Worm (Caenorhabditis elegans) whole organism, mixed stage, embryonic: ENCODE results near the gene srv-32.

ENCODE experiments used
- M03D4.4 ChIP-seq: sonication (generic microtip); optimal IDR thresholded peaks from 2 replicates; lab custom pipeline; 2017; ENCODE audit warnings: mild to moderate bottlenecking, missing genetic modification characterization, missing compliant biosample characterization
- bed-3 ChIP-seq: fragments of 200-800 bp; sonication (Bioruptor generic); optimal IDR thresholded peaks from 3 replicates; lab custom pipeline; 2018; ENCODE audit warnings: mild to moderate bottlenecking, missing genetic modification characterization, moderate library complexity, missing compliant biosample characterization
- ceh-39 ChIP-seq: fragments of 150-350 bp; optimal IDR thresholded peaks from 2 replicates; lab custom pipeline; 2014; ENCODE audit warnings: missing biosample characterization, missing genetic modification characterization
- ceh-43 ChIP-seq: fragments of 200-800 bp; sonication (Bioruptor generic); optimal IDR thresholded peaks from 2 replicates; lab custom pipeline; 2018; ENCODE audit warnings: mild to moderate bottlenecking, missing genetic modification characterization, moderate library complexity, missing compliant biosample characterization
- ceh-83 ChIP-seq: fragments of 200-800 bp; sonication (Bioruptor generic); optimal IDR thresholded peaks from 2 replicates; lab custom pipeline; 2018; ENCODE audit warnings: mild to moderate bottlenecking, missing genetic modification characterization, missing compliant biosample characterization
- cnd-1 ChIP-seq: fragments of 200-800 bp; sonication (Bioruptor generic); optimal IDR thresholded peaks from 2 replicates; lab custom pipeline; 2018; ENCODE audit warnings: mild to moderate bottlenecking, missing genetic modification characterization, missing compliant biosample characterization
- elt-1 ChIP-seq: sonication (generic microtip); optimal IDR thresholded peaks from 2 replicates; lab custom pipeline; 2017; ENCODE audit warnings: missing genetic modification characterization, mild to moderate bottlenecking, missing compliant biosample characterization, antibody characterized with exemption, moderate library complexity, borderline replicate concordance; ENCODE audit not compliant: insufficient read depth
- elt-3 ChIP-seq: fragments of 150-350 bp; optimal IDR thresholded peaks from 2 replicates; lab custom pipeline; 2014; ENCODE audit warnings: missing biosample characterization, missing genetic modification characterization
- flh-1 ChIP-seq: fragments of 200-800 bp; sonication (Bioruptor generic); optimal IDR thresholded peaks from 2 replicates; lab custom pipeline; 2018; ENCODE audit warnings: mild to moderate bottlenecking, missing genetic modification characterization, moderate library complexity, missing compliant biosample characterization
- ham-2 ChIP-seq: fragments of 200-800 bp; sonication (Bioruptor generic); optimal IDR thresholded peaks from 2 replicates; lab custom pipeline; 2018; ENCODE audit warnings: mild to moderate bottlenecking, missing genetic modification characterization, missing compliant biosample characterization
- hlh-1 ChIP-seq: fragments of 150-350 bp; optimal IDR thresholded peaks from 2 replicates; lab custom pipeline; 2014; ENCODE audit warnings: missing biosample characterization, missing genetic modification reagents, missing genetic modification characterization
- lin-13 ChIP-seq: fragments of 150-350 bp; optimal IDR thresholded peaks from 2 replicates; lab custom pipeline; 2014; ENCODE audit warnings: missing biosample characterization, missing genetic modification characterization
- lin-32 ChIP-seq: fragments of 200-800 bp; sonication (Bioruptor generic); optimal IDR thresholded peaks from 2 replicates; lab custom pipeline; 2018; ENCODE audit warnings: mild to moderate bottlenecking, missing genetic modification characterization, missing compliant biosample characterization
- lsy-2 ChIP-seq: fragments of 150-350 bp; optimal IDR thresholded peaks from 2 replicates; lab custom pipeline; 2014; ENCODE audit warnings: missing biosample characterization, missing genetic modification characterization
- mab-5 ChIP-seq: fragments of 150-350 bp; optimal IDR thresholded peaks from 2 replicates; lab custom pipeline; 2014; ENCODE audit warnings: missing biosample characterization, missing genetic modification characterization
- mep-1 ChIP-seq: fragments of 150-350 bp; optimal IDR thresholded peaks from 2 replicates; lab custom pipeline; 2017; ENCODE audit warnings: missing biosample characterization, missing genetic modification reagents, missing genetic modification characterization, inconsistent platforms
- mls-2 ChIP-seq: sonication (generic microtip); optimal IDR thresholded peaks from 2 replicates; lab custom pipeline; 2016; ENCODE audit warnings: mild to moderate bottlenecking, missing genetic modification characterization, moderate library complexity, missing compliant biosample characterization
- nhr-12 ChIP-seq: fragments of 150-350 bp; optimal IDR thresholded peaks from 2 replicates; lab custom pipeline; 2014; ENCODE audit warnings: missing biosample characterization, missing genetic modification characterization
- nhr-2 ChIP-seq: fragments of 150-350 bp; optimal IDR thresholded peaks from 2 replicates; lab custom pipeline; 2014; ENCODE audit warnings: missing biosample characterization, missing genetic modification characterization
- nhr-237 ChIP-seq: fragments of 150-350 bp; optimal IDR thresholded peaks from 2 replicates; lab custom pipeline; 2014; ENCODE audit warnings: missing biosample characterization, missing genetic modification characterization
- nhr-28 ChIP-seq: fragments of 150-350 bp; optimal IDR thresholded peaks from 2 replicates; lab custom pipeline; 2014; ENCODE audit warnings: missing biosample characterization, missing genetic modification characterization
- pha-4 ChIP-seq: fragments of 150-350 bp; optimal IDR thresholded peaks from 2 replicates; lab custom pipeline; 2018; ENCODE audit warnings: missing biosample characterization, missing genetic modification reagents, missing genetic modification characterization
- sem-2 ChIP-seq: fragments of 200-800 bp; sonication (Bioruptor generic); optimal IDR thresholded peaks from 2 replicates; lab custom pipeline; 2018; ENCODE audit warnings: mild to moderate bottlenecking, missing genetic modification characterization, missing compliant biosample characterization
- sptf-1 ChIP-seq: sonication (generic microtip); optimal IDR thresholded peaks from 2 replicates; lab custom pipeline; 2017; ENCODE audit warnings: mild to moderate bottlenecking, missing genetic modification characterization, moderate library complexity, missing compliant biosample characterization
- tbx-8 ChIP-seq: fragments of 200-800 bp; sonication (Bioruptor generic); optimal IDR thresholded peaks from 2 replicates; lab custom pipeline; 2018; ENCODE audit warnings: mild to moderate bottlenecking, missing genetic modification characterization, moderate library complexity, missing compliant biosample characterization
- unc-120 ChIP-seq: sonication (generic microtip); optimal IDR thresholded peaks from 2 replicates; lab custom pipeline; 2017; ENCODE audit warnings: missing genetic modification characterization, missing compliant biosample characterization; ENCODE audit not compliant: poor library complexity, severe bottlenecking
- unc-62 ChIP-seq: fragments of 150-350 bp; optimal IDR thresholded peaks from 2 replicates; lab custom pipeline; 2014; ENCODE audit warnings: missing biosample characterization, missing genetic modification reagents, missing genetic modification characterization
- zip-8 ChIP-seq: fragments of 150-350 bp; optimal IDR thresholded peaks from 2 replicates; lab custom pipeline; 2014; ENCODE audit warnings: missing biosample characterization, missing genetic modification characterization

The srv-32 gene

ce11 chrIV:6275671-6276209, 6.3 kb downstream of the srv-32 start, which contains the start of the genes aat-4 and T13A10.1:
Gene aat-4 (minus strand): TSS chrIV:6275721.
Gene T13A10.1 (plus strand): TSS chrIV:6276081.
- no peak for TF ChIP-seq mab-5 (tag; lab: Kevin White, UChicago)
- TF ChIP-seq elt-3 = no peak
- no peak for TF ChIP-seq hlh-1 (tag; lab: Kevin White, UChicago)
- no peak for TF ChIP-seq M03D4.4 (tag; lab: Kevin White, UChicago)
- no peak for TF ChIP-seq ceh-43 (GFP tag; lab: Kevin White, UChicago)
- no peak for TF ChIP-seq ceh-39 (tag; lab: Kevin White, UChicago)
- no peak for TF ChIP-seq cnd-1
- no peak for TF ChIP-seq lin-13
- TF ChIP-seq mep-1 (tag; lab: Kevin White, UChicago) = no peak
- TF ChIP-seq sem-2 (GFP tag; lab: Kevin White, UChicago) = no peak
- no peak for TF ChIP-seq unc-62
- TF ChIP-seq zip-8 (tag; lab: Kevin White, UChicago) = no peak
- no peak for TF ChIP-seq lsy-2 (tag; lab: Kevin White, UChicago)
- TF ChIP-seq nhr-28 (tag; lab: Kevin White, UChicago) = no peak
- TF ChIP-seq nhr-237 (tag; lab: Kevin White, UChicago) = no peak

DNA sequence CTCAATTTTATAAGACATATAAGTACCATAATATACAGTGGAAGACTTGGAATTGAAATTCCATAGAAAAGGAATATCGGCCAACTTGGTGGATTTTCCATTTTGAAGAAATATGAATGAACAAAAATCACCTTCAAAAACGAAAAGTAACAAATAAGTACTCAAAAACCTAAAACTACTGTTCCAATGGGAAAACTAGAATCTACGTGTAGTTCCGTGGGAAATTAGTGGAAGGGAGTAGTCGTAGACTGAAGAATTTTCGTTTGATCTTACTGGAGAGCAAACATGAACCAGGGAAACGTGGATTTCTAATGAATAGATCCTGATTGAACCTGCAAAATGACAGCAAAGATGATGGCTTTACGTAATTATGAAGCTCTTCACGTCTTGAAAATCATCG, 10.1 kb downstream of the srv-32 start, which contains the start of gene srv-31:
Gene srv-31 (minus strand): TSS at position 101 of the 400 bp plus-strand sequence.
- TF ChIP-seq nhr-28 (tag; lab: Kevin White, UChicago) = no peak
- TF ChIP-seq mls-2 = no peak
- no peak for TF ChIP-seq lin-32 (GFP tag; lab: Kevin White, UChicago)
- TF ChIP-seq sem-2 (GFP tag; lab: Kevin White, UChicago) = no peak
- no peak for TF ChIP-seq sptf-1 (tag; lab: Kevin White, UChicago)
- TF ChIP-seq mep-1 (tag; lab: Kevin White, UChicago) = no peak
- TF ChIP-seq lsy-2 (tag; lab: Kevin White, UChicago) = no peak
- TF ChIP-seq ceh-83 (GFP tag; lab: Kevin White, UChicago) = no peak

- TF ChIP-seq flh-1 (GFP tag; lab: Kevin White, UChicago) (no peak), hlh-1 (tag; lab: Kevin White, UChicago) (no peak), bed-3 (no peak), sptf-1 (tag; lab: Kevin White, UChicago) (no peak), nhr-28 (tag; lab: Kevin White, UChicago) (no peak), mls-2 (no peak), tbx-8 (GFP tag; lab: Kevin White, UChicago) (no peak), cnd-1 (no peak), nhr-12 (no peak), zip-8 (tag; lab: Kevin White, UChicago) (no peak), elt-1 (tag; lab: Kevin White, UChicago) (no peak), pha-4 (tag; lab: Kevin White, UChicago) (no peak), mep-1 (tag; lab: Kevin White, UChicago) (no peak), elt-3 (no peak), mab-5 (tag; lab: Kevin White, UChicago) (no peak), sem-2 (GFP tag; lab: Kevin White, UChicago) (no peak), ham-2 (GFP tag; lab: Kevin White, UChicago) (no peak), nhr-2 (no peak), unc-120 (tag; lab: Kevin White, UChicago) (no peak)
Observed at ce11 chrIV:6269346-6269745, 12.7 kb downstream of the srv-32 start, which contains the start of gene srv-30. Gene srv-30 (minus strand): TSS chrIV:6269446.

DNA sequence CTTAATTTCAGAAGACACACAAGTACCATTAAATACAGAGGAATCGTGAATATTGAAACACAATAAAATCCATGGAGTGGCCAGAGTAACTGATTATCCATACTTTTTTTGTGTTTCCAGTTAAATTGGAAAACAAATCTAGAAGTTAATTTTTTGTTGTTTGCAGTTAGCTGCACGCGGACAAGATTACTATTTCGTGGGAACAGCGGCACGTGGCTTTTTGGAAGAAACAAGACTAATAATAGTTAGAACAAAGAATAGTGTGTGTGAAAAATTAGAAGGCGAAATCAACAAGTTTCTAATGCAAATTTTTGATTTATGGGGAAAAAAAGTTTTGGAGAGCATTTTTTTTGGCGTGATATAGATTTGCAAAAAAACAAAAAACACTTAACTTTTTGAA, 15.5 kb downstream of the srv-32 start, which contains the start of gene srv-29:
Gene srv-29 (minus strand): TSS at position 101 of the 400 bp plus-strand sequence.
- TF ChIP-seq mab-5 (tag; lab: Kevin White, UChicago) = no peak

- no peak for TF ChIP-seq mls-2
- TF ChIP-seq sem-2 (GFP tag; lab: Kevin White, UChicago) = no peak
- TF ChIP-seq unc-62 = no peak
- no peak for TF ChIP-seq pha-4 (tag; lab: Kevin White, UChicago)
- TF ChIP-seq ceh-39 (tag; lab: Kevin White, UChicago) = no peak
- TF ChIP-seq hlh-1 (tag; lab: Kevin White, UChicago) = no peak
- no peak for TF ChIP-seq sptf-1 (tag; lab: Kevin White, UChicago)
- no peak for TF ChIP-seq nhr-28 (tag; lab: Kevin White, UChicago)
Observed at ce11 chrIV:6263244-6263643, 18.8 kb downstream of the srv-32 start, which contains the start of gene srv-28. Gene srv-28 (minus strand): TSS chrIV:6263344.
